Worm (Caenorhabditis elegans): ENCODE data around the gene aakg-4.

The aakg-4 gene

DNA sequence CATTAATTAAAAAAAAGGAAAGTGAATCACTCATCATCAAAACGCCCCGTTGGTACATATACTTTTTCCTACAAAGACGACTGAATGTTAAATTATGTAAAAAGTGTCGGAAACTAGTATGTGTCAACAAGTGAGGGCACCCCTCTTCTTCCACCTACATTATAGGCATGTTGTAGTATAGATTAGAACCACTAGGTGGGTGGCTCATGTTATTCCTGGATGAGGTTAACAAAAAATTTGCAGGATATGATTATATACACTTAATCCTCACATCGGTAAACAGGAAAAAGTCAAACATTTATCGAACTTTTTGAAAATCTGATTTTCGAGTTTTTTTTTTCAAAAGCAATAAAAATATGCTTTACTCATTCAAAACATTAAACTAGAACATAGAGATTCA lies 43.1 kb downstream of the aakg-4 start:
- TF ChIP-seq ZK546.5 (tag; optimal IDR thresholded peaks at IDR 0.05) (no peak), ceh-82 (tag; optimal IDR thresholded peaks at IDR 0.05) (no peak), nhr-43 (tag; optimal IDR thresholded peaks at IDR 0.05; ENCODE audit: poor library complexity, severe bottlenecking) (no peak), nhr-77 (tag; optimal IDR thresholded peaks at IDR 0.05) (no peak), lin-39 (tag; optimal IDR thresholded peaks at IDR 0.05) (no peak), R02D3.7 (tag; optimal IDR thresholded peaks at IDR 0.05) (no peak), pqm-1 (tag; optimal IDR thresholded peaks at IDR 0.05) (no peak), zag-1 (tag; optimal IDR thresholded peaks at IDR 0.05) (no peak), snpc-4 (tag; optimal IDR thresholded peaks at IDR 0.05) (no peak), unc-39 (tag; optimal IDR thresholded peaks at IDR 0.05) (no peak), elt-2 (tag; optimal IDR thresholded peaks at IDR 0.05) (no peak), fkh-10 (GFP tag; optimal IDR thresholded peaks at IDR 0.05) (no peak), egl-27 (tag; optimal IDR thresholded peaks at IDR 0.05) (no peak)

DNA sequence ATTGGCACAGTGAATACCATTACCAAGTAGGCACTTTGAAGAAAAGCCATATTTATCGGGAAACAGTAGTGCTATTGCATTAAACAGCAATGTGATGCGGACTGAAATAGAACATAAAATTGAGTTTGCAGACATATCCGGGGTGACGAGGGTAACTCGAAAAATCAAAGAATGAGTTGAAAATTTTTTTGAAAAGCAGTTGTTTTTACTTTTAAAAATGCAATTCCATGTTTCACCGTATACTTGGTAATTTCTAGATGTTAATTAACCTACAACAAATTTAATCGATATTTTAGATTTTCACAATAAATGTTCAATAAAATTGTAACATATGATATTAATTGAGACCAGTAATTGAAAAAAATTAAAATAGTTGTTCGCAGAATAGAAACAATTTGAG lies 44.9 kb downstream of the aakg-4 start, which contains the start of gene AH9.4:
Gene AH9.4 (minus strand): TSS at position 101 of the 400 bp plus-strand sequence.
- TF ChIP-seq nhr-23 (tag; optimal IDR thresholded peaks at IDR 0.05) (no peak), pha-4 (tag; optimal IDR thresholded peaks at IDR 0.05) (no peak), nhr-237 (tag; optimal IDR thresholded peaks at IDR 0.05) (no peak), ama-1 (optimal IDR thresholded peaks at IDR 0.05) (no peak), fkh-2 (tag; optimal IDR thresholded peaks at IDR 0.05) (no peak), ceh-16 (tag; optimal IDR thresholded peaks at IDR 0.05) (no peak), unc-39 (tag; optimal IDR thresholded peaks at IDR 0.05) (no peak), elt-1 (tag; optimal IDR thresholded peaks at IDR 0.05) (no peak), ztf-4 (tag; optimal IDR thresholded peaks at IDR 0.05) (no peak), ZK546.5 (tag; optimal IDR thresholded peaks at IDR 0.05) (no peak), ztf-11 (tag; optimal IDR thresholded peaks at IDR 0.05) (no peak), hmg-11 (tag; optimal IDR thresholded peaks at IDR 0.05) (no peak), nhr-76 (tag; optimal IDR thresholded peaks at IDR 0.05) (no peak), lin-15B (tag; optimal IDR thresholded peaks at IDR 0.05) (no peak), snpc-4 (tag; optimal IDR thresholded peaks at IDR 0.05) (no peak), nhr-25 (tag; optimal IDR thresholded peaks at IDR 0.05) (no peak)

DNA sequence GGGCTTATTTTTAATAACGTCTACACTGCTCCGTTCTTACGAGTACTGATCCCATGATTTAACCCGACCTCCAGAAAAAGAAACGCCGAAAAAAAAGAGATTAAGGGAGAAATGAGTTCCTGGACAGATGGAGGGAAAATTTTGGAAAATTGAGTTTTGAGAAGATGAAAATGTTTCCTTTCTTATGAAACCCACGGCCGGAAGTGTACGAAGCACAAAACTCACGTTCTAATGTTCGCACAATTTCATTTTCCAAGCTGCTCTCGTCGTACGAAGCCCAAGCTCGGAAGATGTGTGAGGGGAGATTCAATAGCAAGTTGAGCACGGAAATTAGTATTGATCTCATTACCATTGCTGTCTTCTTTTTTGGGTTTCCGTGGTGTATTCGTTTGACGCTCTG lies 47.7 kb downstream of the aakg-4 start:
- peak; percentile 75 for TF ChIP-seq fkh-10 (GFP tag; optimal IDR thresholded peaks at IDR 0.05)
- TF ChIP-seq ceh-16 (tag; optimal IDR thresholded peaks at IDR 0.05), result no peak
- no peak for TF ChIP-seq nhr-11 (tag; optimal IDR thresholded peaks at IDR 0.05)

DNA sequence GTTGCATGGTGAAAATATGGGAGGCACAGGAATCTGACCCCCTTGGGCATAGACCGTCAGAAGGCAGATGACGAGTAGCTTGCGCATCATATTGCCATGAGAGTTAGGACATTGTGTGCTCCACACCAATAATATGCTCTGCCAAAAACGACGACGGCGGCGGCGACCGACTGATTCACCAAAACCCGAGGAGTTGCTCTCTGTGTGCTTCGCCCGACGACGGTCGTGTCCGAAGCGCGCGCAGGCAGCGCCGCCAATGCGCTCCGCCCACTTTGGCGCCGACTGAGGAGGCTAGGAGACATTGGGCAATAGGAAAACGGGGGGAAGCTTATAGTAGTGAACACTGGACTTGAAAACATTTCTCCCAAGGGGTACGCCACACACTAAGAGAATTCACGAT lies 51.2 kb downstream of the aakg-4 start, which contains the start of gene AH9.6:
Gene AH9.6 (minus strand): TSS at position 183 of the 400 bp plus-strand sequence.
- TF ChIP-seq nfya-1 (tag; optimal IDR thresholded peaks at IDR 0.05; ENCODE audit: insufficient read depth) (peak; percentile 14), nhr-77 (tag; optimal IDR thresholded peaks at IDR 0.05) (no peak)

DNA sequence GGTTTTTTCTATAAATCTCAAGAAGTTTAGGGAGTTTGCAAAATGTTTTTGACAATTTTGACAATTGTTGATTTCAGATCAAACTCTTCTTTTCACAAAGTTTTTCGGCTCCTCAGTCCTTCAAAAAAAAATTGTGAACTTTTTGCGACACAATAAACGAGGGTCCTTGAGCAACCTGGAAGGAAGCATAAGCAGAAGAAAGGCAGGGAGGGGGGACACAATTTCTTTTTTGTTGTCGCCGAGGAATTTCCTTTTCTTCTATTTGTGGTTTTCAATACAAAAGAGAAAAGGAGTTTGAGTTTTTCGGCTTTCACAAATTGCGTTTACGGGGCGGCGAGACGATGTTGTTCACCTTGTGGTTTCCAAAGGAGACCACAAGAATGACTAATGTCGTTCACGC lies 52.4 kb downstream of the aakg-4 start:
- no peak for TF ChIP-seq ztf-11 (tag; optimal IDR thresholded peaks at IDR 0.05)
- no peak for TF ChIP-seq elt-1 (tag; optimal IDR thresholded peaks at IDR 0.05)
- TF ChIP-seq nhr-67 (tag; optimal IDR thresholded peaks at IDR 0.05), result no peak
- TF ChIP-seq eor-1 (tag; optimal IDR thresholded peaks at IDR 0.05), result no peak
- no peak for TF ChIP-seq lin-39 (tag; optimal IDR thresholded peaks at IDR 0.05)
- no peak for TF ChIP-seq nfya-1 (tag; optimal IDR thresholded peaks at IDR 0.05; ENCODE audit: insufficient read depth)
- TF ChIP-seq lin-15B (tag; optimal IDR thresholded peaks at IDR 0.05), result no peak
- no peak for TF ChIP-seq R02D3.7 (tag; optimal IDR thresholded peaks at IDR 0.05)
- peak; percentile 41 for TF ChIP-seq fkh-10 (GFP tag; optimal IDR thresholded peaks at IDR 0.05)

DNA sequence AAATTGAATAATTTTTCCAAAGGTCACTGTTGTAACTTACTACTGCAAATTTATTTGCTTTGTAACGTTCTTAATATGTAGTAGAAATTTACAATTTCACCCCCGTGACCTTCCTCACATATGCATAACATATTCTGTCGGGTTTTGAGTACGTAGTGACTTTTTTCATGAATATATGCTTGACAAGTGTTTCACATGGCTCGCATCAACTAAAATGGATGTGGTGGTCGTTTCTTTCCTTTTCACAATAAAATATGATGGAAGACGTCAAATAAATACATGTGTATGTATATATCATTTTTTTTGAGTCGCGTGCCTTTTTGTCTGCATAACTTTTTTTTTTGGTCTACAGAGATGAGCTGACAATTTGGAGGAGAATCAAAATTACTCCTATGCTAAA lies 52.8 kb downstream of the aakg-4 start:
- no peak for TF ChIP-seq nhr-237 (tag; optimal IDR thresholded peaks at IDR 0.05)
- no peak for TF ChIP-seq elt-2 (tag; optimal IDR thresholded peaks at IDR 0.05)
- no peak for TF ChIP-seq nhr-67 (tag; optimal IDR thresholded peaks at IDR 0.05)
- TF ChIP-seq hmg-11 (tag; optimal IDR thresholded peaks at IDR 0.05), result no peak
- TF ChIP-seq nhr-23 (tag; optimal IDR thresholded peaks at IDR 0.05), result no peak
- no peak for TF ChIP-seq lsy-12 (tag; optimal IDR thresholded peaks at IDR 0.05)

DNA sequence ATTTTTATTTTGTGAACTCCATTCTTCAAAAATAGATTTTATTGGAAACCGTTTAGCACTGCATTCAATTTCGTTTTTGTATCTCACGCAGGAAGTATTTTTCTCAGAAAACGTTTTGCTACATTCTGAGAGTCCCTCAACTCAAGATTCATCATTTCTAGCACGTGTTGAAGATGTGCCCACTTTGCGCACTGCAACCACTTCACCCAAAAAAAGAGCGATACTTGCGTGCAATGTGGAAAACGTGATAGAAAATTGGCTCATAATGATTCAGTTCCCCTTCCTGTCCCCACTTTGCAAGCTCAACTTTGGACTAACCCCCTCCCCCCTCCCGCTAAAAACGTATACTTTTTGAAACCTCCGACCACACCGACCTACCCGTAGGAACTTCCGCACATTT lies 54.1 kb downstream of the aakg-4 start:
- TF ChIP-seq fkh-10 (GFP tag; optimal IDR thresholded peaks at IDR 0.05) (peak; percentile 48), nfya-1 (tag; optimal IDR thresholded peaks at IDR 0.05; ENCODE audit: insufficient read depth) (no peak)
